Fruit fly (Drosophila melanogaster) whole organism, adult: ENCODE results near the gene Gclc.

ENCODE experiments used
- CG14711 ChIP-seq: fragments of 200-800 bp; sonication (Bioruptor generic); optimal IDR thresholded peaks from 2 replicates; lab custom pipeline; 2018; ENCODE audit warnings: missing biosample characterization, mild to moderate bottlenecking, missing genetic modification characterization, moderate library complexity
- CG5204 ChIP-seq: fragments of 200-800 bp; sonication (Bioruptor generic); optimal IDR thresholded peaks from 2 replicates; lab custom pipeline; 2016; ENCODE audit warnings: missing biosample characterization, missing genetic modification characterization
- bab1 ChIP-seq: fragments of 200-800 bp; sonication (Bioruptor generic); optimal IDR thresholded peaks from 3 replicates; lab custom pipeline; 2019; ENCODE audit warnings: missing biosample characterization, mild to moderate bottlenecking, missing genetic modification characterization, moderate library complexity
- cnc ChIP-seq, 2 experiments: fragments of >200 bp; optimal IDR thresholded peaks; 2 replicates each; lab custom pipeline; 2017

DNA sequence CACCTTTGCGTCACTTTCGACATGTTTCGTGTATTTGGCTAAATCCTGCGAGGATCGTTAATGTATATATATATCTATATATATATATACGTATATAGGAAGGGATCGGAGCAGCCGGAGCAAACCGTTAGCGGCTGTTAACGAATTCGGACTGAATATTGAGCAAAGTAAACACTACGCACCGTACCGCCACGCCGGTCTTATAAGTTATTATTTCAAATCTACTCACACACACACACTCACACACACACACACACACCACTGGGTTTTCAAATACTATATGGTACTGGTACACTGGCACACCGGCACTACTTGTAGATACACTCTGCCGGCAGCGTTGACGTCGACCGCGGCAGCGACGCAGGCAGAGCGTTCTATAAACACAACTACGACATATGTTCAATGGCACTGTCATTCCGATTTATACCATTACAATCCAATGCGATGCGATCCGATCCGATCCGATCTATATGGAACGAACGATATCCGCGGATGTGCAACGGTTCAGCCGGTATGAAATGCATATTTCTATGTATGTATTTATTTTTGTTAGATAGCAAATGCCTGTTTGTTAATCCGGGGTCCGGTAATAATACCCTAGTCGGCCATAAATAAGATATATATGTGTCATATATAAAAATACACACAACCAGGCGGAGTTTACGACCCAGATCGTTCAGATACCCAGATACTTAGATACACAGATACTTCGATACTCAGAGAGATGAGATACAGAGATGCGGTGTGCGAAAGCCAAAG is 34.3 kb downstream of the Gclc start, which contains the start of gene Ldsdh1:
- no peak for TF ChIP-seq CG5204
- TF ChIP-seq bab1 (GFP tag; lab: Kevin White, UChicago): no peak
- no peak for TF ChIP-seq cnc (optimal IDR thresholded peaks at IDR 0.05; lab: Kevin White, UChicago)
- TF ChIP-seq CG14711 (tag; lab: Kevin White, UChicago): no peak
